Fruit fly (Drosophila melanogaster): Measurements from ENCODE around the gene FER.

dm6 chr3R:9328812-9329211 is 65.5 kb downstream of the FER start:
- TF ChIP-seq ttk (optimal IDR thresholded peaks at IDR 0.05) (no peak), psq (optimal IDR thresholded peaks at IDR 0.05) (no peak), h (optimal IDR thresholded peaks at IDR 0.05) (no peak), Myc (optimal IDR thresholded peaks at IDR 0.05) (no peak), Sin3A (optimal IDR thresholded peaks at IDR 0.05) (no peak)

Measured in Kc167 (cell line).